Fruit fly (Drosophila melanogaster) Kc167 (cell line): ENCODE data around the gene loqs.

Experiments
- Myc ChIP-seq: fragments of >200 bp; optimal IDR thresholded peaks from 2 replicates; lab custom pipeline; 2017; ENCODE audit warnings: missing external identifiers
- Sin3A ChIP-seq: fragments of >200 bp; optimal IDR thresholded peaks from 2 replicates; lab custom pipeline; 2018; ENCODE audit warnings: missing external identifiers
- h ChIP-seq: fragments of >200 bp; optimal IDR thresholded peaks from 3 replicates; lab custom pipeline; 2018; ENCODE audit warnings: missing external identifiers
- insv ChIP-seq: fragments of >200 bp; optimal IDR thresholded peaks from 3 replicates; lab custom pipeline; 2018; ENCODE audit warnings: missing external identifiers
- psq ChIP-seq: fragments of >200 bp; optimal IDR thresholded peaks from 2 replicates; lab custom pipeline; 2017; ENCODE audit warnings: missing external identifiers
- ttk ChIP-seq: sonication (Bioruptor generic); optimal IDR thresholded peaks from 2 replicates; lab custom pipeline; 2017; ENCODE audit warnings: missing external identifiers

loqs gene

DNA sequence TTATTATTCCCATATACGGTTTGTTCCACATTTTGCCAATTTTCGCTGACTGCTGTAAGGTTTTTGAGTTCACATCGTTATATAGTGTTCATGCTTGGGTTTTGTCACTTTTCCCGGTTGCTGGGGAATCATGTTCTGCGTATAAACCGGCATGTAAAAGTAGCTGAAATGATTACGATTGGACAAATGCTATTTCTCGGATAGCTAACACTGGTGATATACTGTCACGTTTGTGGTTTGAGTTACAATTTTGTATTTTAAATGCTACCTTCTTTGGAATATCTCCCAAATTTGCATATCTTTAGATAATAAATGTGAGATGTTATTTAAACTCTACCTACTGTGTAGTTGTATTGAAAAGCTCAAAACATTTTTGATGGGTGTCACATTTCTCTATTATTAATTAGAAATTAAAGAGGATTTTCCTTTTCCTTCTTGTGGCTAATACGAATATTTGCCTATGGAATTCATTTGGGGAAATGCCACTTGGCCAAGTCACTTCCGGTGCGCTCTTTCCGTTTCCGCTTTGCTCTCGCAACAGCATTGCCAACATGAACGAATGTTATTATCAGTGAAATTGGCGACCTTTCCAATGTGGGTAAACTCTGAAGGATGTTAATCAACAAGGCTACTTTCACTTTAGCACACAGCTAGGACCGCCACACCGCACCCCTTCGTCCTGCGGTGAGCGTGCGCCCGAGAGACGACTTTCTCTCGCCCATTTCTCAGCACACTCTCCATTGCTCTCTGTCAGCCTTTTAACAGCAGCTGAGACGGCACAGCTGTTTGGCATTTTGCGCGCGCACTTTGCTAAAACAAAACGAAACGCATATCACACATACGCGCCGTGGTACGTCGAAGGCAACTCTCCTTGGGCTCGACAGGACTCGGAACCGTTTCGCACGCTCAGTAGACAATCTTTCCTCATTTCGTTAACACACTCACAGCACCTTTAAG lies 32.4 kb downstream of the loqs start, which contains the start of the genes CG16956, CG42784 and CG43850:
Gene CG16956, minus strand, starts transcription at position 51 of the 957 bp plus-strand sequence.
Gene CG42784, plus strand, starts transcription at position 907 of the 957 bp plus-strand sequence.
Gene CG43850, plus strand, starts transcription at position 907 of the 957 bp plus-strand sequence.
- TF ChIP-seq psq, result no peak
- TF ChIP-seq insv (lab: Kevin White, UChicago), result no peak
- no peak for TF ChIP-seq Myc
- no peak for TF ChIP-seq h
- no peak for TF ChIP-seq Sin3A (lab: Kevin White, UChicago)
- TF ChIP-seq ttk, result no peak

DNA sequence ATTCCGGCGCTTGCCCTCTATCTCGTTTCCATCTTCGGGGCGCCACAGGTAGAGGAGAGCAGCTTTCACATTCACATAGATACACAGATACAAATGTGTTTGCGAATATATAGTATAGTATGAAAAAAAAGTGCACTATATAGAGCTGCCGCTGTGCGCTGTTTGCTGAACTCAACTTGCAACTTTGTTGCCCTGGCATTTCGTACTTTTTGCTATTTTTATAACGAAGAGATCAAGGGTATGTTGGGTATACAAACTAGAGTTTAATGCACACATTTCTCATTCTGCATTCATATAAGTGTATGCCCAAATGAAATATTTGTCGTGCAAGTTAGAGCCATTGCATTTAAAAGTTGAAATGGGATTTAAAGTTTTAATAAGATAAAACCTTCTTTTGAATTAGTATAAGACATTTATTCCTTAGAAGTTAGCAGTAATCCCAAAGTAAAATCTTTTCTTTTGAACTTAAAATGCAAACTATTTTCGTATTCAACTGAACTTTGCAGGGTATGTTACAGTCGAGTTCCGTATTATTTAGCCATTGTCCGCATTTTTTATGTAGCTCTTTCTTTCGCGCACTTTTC lies 48.6 kb downstream of the loqs start:
- TF ChIP-seq h (no peak), insv (lab: Kevin White, UChicago) (no peak), Sin3A (lab: Kevin White, UChicago) (no peak), psq (no peak), Myc (no peak), ttk (no peak)

DNA sequence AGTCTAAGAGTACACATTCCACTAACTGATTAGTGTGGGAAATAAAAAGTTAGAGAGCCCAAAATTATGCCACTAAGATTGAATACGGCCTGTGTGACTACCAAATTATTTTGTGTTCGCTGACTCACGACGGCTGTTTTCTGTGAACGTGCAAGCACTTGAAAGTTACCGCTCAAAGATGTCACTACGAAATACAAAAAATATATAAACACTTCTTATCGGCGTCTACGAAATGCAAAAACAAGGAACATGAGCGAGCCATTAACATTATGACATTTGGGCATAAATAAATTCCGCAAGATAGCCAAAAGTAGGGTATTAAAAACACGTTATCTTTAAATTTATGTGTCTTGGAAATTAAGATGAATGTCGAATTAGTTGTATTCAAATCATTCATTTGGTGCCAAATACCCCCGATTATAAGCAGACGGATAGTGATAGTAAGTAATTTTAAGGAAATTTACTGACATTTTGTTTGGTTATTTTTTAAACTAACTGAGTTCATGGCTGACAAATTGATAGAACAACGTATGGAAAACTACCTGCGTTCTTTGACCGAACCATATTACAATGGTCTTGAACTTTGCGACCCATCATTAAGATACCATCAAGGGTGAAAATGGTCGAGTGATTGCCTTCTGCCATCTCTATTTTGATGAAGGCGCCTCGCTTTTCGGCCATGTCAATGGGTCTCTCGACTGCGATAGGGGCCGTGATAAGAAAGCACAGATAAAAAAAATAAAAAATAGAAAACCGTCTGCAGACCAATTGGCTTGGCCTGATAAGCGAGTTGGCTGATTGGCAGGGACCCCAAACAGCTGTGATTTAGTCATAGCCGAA lies 52.6 kb downstream of the loqs start, which contains the start of gene Tehao:
Gene Tehao, plus strand, starts transcription at position 828 of the 840 bp plus-strand sequence.
- TF ChIP-seq psq, result no peak
- no peak for TF ChIP-seq ttk
- TF ChIP-seq h, result no peak
- no peak for TF ChIP-seq Myc
- no peak for TF ChIP-seq insv (lab: Kevin White, UChicago)
- TF ChIP-seq Sin3A (lab: Kevin White, UChicago), result no peak
